Fruit fly (Drosophila melanogaster) whole organism, embryonic: ENCODE results near the gene Fibp.

Experiments
- Adf1 ChIP-seq: fragments of 200-800 bp; sonication (Bioruptor generic); IDR thresholded peaks from 2 replicates; pipeline ENCODE4 v1.3.6; 2022; ENCODE audit warnings: missing biosample characterization, missing genetic modification characterization
- Awh ChIP-seq: fragments of 200-800 bp; sonication (Bioruptor generic); IDR thresholded peaks from 2 replicates; pipeline ENCODE4, ENCODE4 v1.3.6; 2022; ENCODE audit warnings: missing biosample characterization, missing genetic modification characterization
- B-H2 ChIP-seq: fragments of 200-800 bp; sonication (Bioruptor generic); optimal IDR thresholded peaks from 2 replicates; lab custom pipeline; 2018; ENCODE audit warnings: missing biosample characterization, mild to moderate bottlenecking, missing genetic modification characterization
- Bteb2 ChIP-seq: fragments of 200-800 bp; sonication (Bioruptor generic); optimal IDR thresholded peaks from 2 replicates; lab custom pipeline; 2016; ENCODE audit warnings: missing biosample characterization, missing genetic modification characterization
- CG10431 ChIP-seq: fragments of 200-800 bp; sonication (Bioruptor generic); optimal IDR thresholded peaks from 3 replicates; lab custom pipeline; 2018; ENCODE audit warnings: missing biosample characterization, mild to moderate bottlenecking, missing genetic modification characterization
- CG11247 ChIP-seq: fragments of 200-800 bp; sonication (Bioruptor generic); IDR thresholded peaks from 2 replicates; pipeline ENCODE4 v1.3.6; 2022; ENCODE audit warnings: missing biosample characterization, missing genetic modification characterization
- CG11456 ChIP-seq: fragments of 200-800 bp; sonication (Bioruptor generic); IDR thresholded peaks from 3 replicates; pipeline ENCODE4 v1.3.6; 2022; ENCODE audit warnings: missing biosample characterization, missing genetic modification characterization
- CG12155 ChIP-seq: fragments of 200-800 bp; sonication (Bioruptor generic); optimal IDR thresholded peaks from 3 replicates; lab custom pipeline; 2016; ENCODE audit warnings: missing biosample characterization, missing genetic modification characterization
- CG13624 ChIP-seq: fragments of 200-800 bp; sonication (Bioruptor generic); optimal IDR thresholded peaks from 2 replicates; lab custom pipeline; 2016; ENCODE audit warnings: missing biosample characterization, missing genetic modification characterization
- CG14014 ChIP-seq: fragments of 200-800 bp; sonication (Bioruptor generic); IDR thresholded peaks from 2 replicates; pipeline ENCODE4 v1.3.6; 2022; ENCODE audit warnings: missing biosample characterization, missing genetic modification characterization
- CG16815 ChIP-seq: fragments of 200-800 bp; sonication (Bioruptor generic); optimal IDR thresholded peaks from 3 replicates; lab custom pipeline; 2017; ENCODE audit warnings: missing biosample characterization, mild to moderate bottlenecking, missing genetic modification characterization
- CG18011 ChIP-seq: fragments of 200-800 bp; sonication (Bioruptor generic); optimal IDR thresholded peaks from 2 replicates; lab custom pipeline; 2017; ENCODE audit warnings: missing biosample characterization, missing genetic modification characterization, mild to moderate bottlenecking, moderate library complexity, missing genotype
- CG18619 ChIP-seq: fragments of 200-800 bp; sonication (Bioruptor generic); optimal IDR thresholded peaks from 3 replicates; lab custom pipeline; 2017; ENCODE audit warnings: missing biosample characterization, mild to moderate bottlenecking, missing genetic modification characterization
- CG31365 ChIP-seq: fragments of 200-800 bp; sonication (Bioruptor generic); optimal IDR thresholded peaks from 2 replicates; lab custom pipeline; 2018; ENCODE audit warnings: missing biosample characterization, mild to moderate bottlenecking, missing genetic modification characterization
- CG32532 ChIP-seq: fragments of 200-800 bp; sonication (Bioruptor generic); IDR thresholded peaks from 2 replicates; pipeline ENCODE4 v1.3.6; 2022; ENCODE audit warnings: missing biosample characterization, missing genetic modification characterization
- CG3407 ChIP-seq: fragments of 200-800 bp; sonication (Bioruptor generic); optimal IDR thresholded peaks from 2 replicates; lab custom pipeline; 2018; ENCODE audit warnings: missing biosample characterization, mild to moderate bottlenecking, missing genetic modification characterization
- CG3726 ChIP-seq: fragments of 200-800 bp; sonication (Bioruptor generic); IDR thresholded peaks from 3 replicates; pipeline ENCODE4, ENCODE4 v1.3.6; 2022; ENCODE audit warnings: missing biosample characterization, missing genetic modification characterization
- CG4328 ChIP-seq: fragments of 200-800 bp; sonication (Bioruptor generic); optimal IDR thresholded peaks from 3 replicates; lab custom pipeline; 2017; ENCODE audit warnings: missing biosample characterization, missing genetic modification reagents, missing genetic modification characterization
- CG5245 ChIP-seq: fragments of 200-800 bp; sonication (Bioruptor generic); optimal IDR thresholded peaks from 3 replicates; lab custom pipeline; 2016; ENCODE audit warnings: missing biosample characterization, missing genetic modification characterization
- CG7786 ChIP-seq: fragments of 200-800 bp; sonication (Bioruptor generic); optimal IDR thresholded peaks from 2 replicates; lab custom pipeline; 2016; ENCODE audit warnings: missing biosample characterization, missing genetic modification characterization
- CG7839 ChIP-seq: fragments of 200-800 bp; sonication (Bioruptor generic); optimal IDR thresholded peaks from 3 replicates; lab custom pipeline; 2018; ENCODE audit warnings: missing biosample characterization, mild to moderate bottlenecking, missing genetic modification characterization, moderate library complexity
- CG8359 ChIP-seq: fragments of 200-800 bp; sonication (Bioruptor generic); optimal IDR thresholded peaks from 2 replicates; lab custom pipeline; 2017; ENCODE audit warnings: missing biosample characterization, mild to moderate bottlenecking, missing genetic modification characterization, borderline replicate concordance
- CG8924 ChIP-seq: fragments of 200-800 bp; optimal IDR thresholded peaks from 3 replicates; lab custom pipeline; 2019; ENCODE audit warnings: missing biosample characterization, mild to moderate bottlenecking, missing genetic modification characterization, moderate library complexity
- CTCF ChIP-seq: fragments of 200-800 bp; sonication (Bioruptor generic); optimal IDR thresholded peaks from 2 replicates; lab custom pipeline; 2017; ENCODE audit warnings: missing biosample characterization, mild to moderate bottlenecking, missing genetic modification characterization, moderate library complexity
- Drgx ChIP-seq: fragments of 200-800 bp; sonication (Bioruptor generic); IDR thresholded peaks from 2 replicates; pipeline ENCODE4 v1.3.6; 2022; ENCODE audit warnings: missing biosample characterization, missing genetic modification characterization
- Hr39 ChIP-seq: fragments of >200 bp; optimal IDR thresholded peaks from 2 replicates; lab custom pipeline; 2017
- Lpt ChIP-seq: fragments of >200 bp; optimal IDR thresholded peaks from 2 replicates; lab custom pipeline; 2018; ENCODE audit warnings: missing biosample characterization, missing genetic modification characterization
- Spps ChIP-seq: fragments of 200-800 bp; sonication (Bioruptor generic); optimal IDR thresholded peaks from 2 replicates; lab custom pipeline; 2018; ENCODE audit warnings: missing biosample characterization, mild to moderate bottlenecking, missing genetic modification characterization
- ab ChIP-seq: fragments of 200-800 bp; sonication (Bioruptor generic); optimal IDR thresholded peaks from 2 replicates; lab custom pipeline; 2016; ENCODE audit warnings: missing biosample characterization, missing genetic modification characterization
- ac ChIP-seq: fragments of 200-800 bp; sonication (Bioruptor generic); optimal IDR thresholded peaks from 3 replicates; lab custom pipeline; 2017; ENCODE audit warnings: missing biosample characterization, mild to moderate bottlenecking, missing genetic modification characterization
- ara ChIP-seq: fragments of 200-800 bp; sonication (Bioruptor generic); IDR thresholded peaks from 2 replicates; pipeline ENCODE4 v1.3.6; 2022; ENCODE audit warnings: missing biosample characterization, missing genetic modification characterization
- ash1 ChIP-seq: fragments of 200-800 bp; sonication (Bioruptor generic); optimal IDR thresholded peaks from 2 replicates; lab custom pipeline; 2018; ENCODE audit warnings: missing biosample characterization, mild to moderate bottlenecking, missing genetic modification characterization
- cas ChIP-seq: fragments of 200-800 bp; sonication (Bioruptor generic); IDR thresholded peaks from 2 replicates; pipeline ENCODE4 v1.3.6; 2022; ENCODE audit warnings: missing biosample characterization, missing genetic modification characterization
- chif ChIP-seq, 2 experiments: fragments of 200-800 bp; sonication (Bioruptor generic); optimal IDR thresholded peaks; 3 replicates each; lab custom pipeline; 2016; ENCODE audit warnings: missing biosample characterization in 2 of 2, missing genetic modification characterization in 2 of 2
- dm ChIP-seq: fragments of 200-800 bp; sonication (Bioruptor generic); optimal IDR thresholded peaks from 3 replicates; lab custom pipeline; 2016; ENCODE audit warnings: missing biosample characterization, missing genetic modification characterization
- fd102C ChIP-seq: fragments of 200-800 bp; sonication (Bioruptor generic); optimal IDR thresholded peaks from 2 replicates; lab custom pipeline; 2018; ENCODE audit warnings: missing biosample characterization, mild to moderate bottlenecking, missing genetic modification characterization, moderate library complexity
- fru ChIP-seq: fragments of >200 bp; optimal IDR thresholded peaks from 2 replicates; lab custom pipeline; 2017
- ind ChIP-seq: fragments of 200-800 bp; sonication (Bioruptor generic); optimal IDR thresholded peaks from 3 replicates; lab custom pipeline; 2016; ENCODE audit warnings: missing biosample characterization, missing genetic modification characterization
- jigr1 ChIP-seq: fragments of 200-800 bp; sonication (Bioruptor generic); IDR thresholded peaks from 3 replicates; pipeline ENCODE4 v1.3.6; 2022; ENCODE audit warnings: missing biosample characterization, missing genetic modification characterization
- jing ChIP-seq: fragments of 200-800 bp; sonication (Bioruptor generic); optimal IDR thresholded peaks from 2 replicates; lab custom pipeline; 2018; ENCODE audit warnings: missing biosample characterization, mild to moderate bottlenecking, missing genetic modification characterization
- knrl ChIP-seq: fragments of 200-800 bp; sonication (Bioruptor generic); IDR thresholded peaks from 3 replicates; pipeline ENCODE4 v1.3.6; 2022; ENCODE audit warnings: missing biosample characterization, missing genetic modification characterization; ENCODE audit not compliant: partially characterized antibody
- mld ChIP-seq: fragments of 200-800 bp; sonication (Bioruptor generic); IDR thresholded peaks from 3 replicates; pipeline ENCODE4 v1.3.6; 2022; ENCODE audit warnings: missing biosample characterization, missing genetic modification characterization; ENCODE audit not compliant: partially characterized antibody
- org-1 ChIP-seq: fragments of 200-800 bp; sonication (Bioruptor generic); optimal IDR thresholded peaks from 2 replicates; lab custom pipeline; 2017; ENCODE audit warnings: missing biosample characterization, missing genetic modification characterization
- pros ChIP-seq: fragments of 200-800 bp; sonication (Bioruptor generic); optimal IDR thresholded peaks from 3 replicates; lab custom pipeline; 2019; ENCODE audit warnings: missing biosample characterization, mild to moderate bottlenecking, missing genetic modification characterization, moderate library complexity
- run ChIP-seq: fragments of 200-800 bp; sonication (Bioruptor generic); optimal IDR thresholded peaks from 3 replicates; lab custom pipeline; 2018; ENCODE audit warnings: missing biosample characterization, mild to moderate bottlenecking, missing genetic modification characterization
- sc ChIP-seq, 3 experiments: fragments of >200 bp in 2 of 3; fragments of 200-800 bp in 1 of 3; sonication (Bioruptor generic) in 1 of 3; optimal IDR thresholded peaks; 2 replicates in 2 of 3; 3 replicates in 1 of 3; lab custom pipeline; 2017; ENCODE audit warnings: mild to moderate bottlenecking in 1 of 3, missing biosample characterization in 1 of 3, missing genetic modification characterization in 1 of 3, missing genetic modification reagents in 1 of 3
- sisA ChIP-seq: fragments of 200-800 bp; sonication (Bioruptor generic); IDR thresholded peaks from 2 replicates; pipeline ENCODE4 v1.3.6; 2022; ENCODE audit warnings: missing biosample characterization, missing genetic modification characterization
- slbo ChIP-seq: fragments of 200-800 bp; sonication (Bioruptor generic); IDR thresholded peaks from 2 replicates; pipeline ENCODE4 v1.3.6; 2022; ENCODE audit warnings: missing biosample characterization, missing genetic modification characterization
- tx ChIP-seq: fragments of 200-800 bp; sonication (Bioruptor generic); optimal IDR thresholded peaks from 2 replicates; lab custom pipeline; 2016; ENCODE audit warnings: missing biosample characterization, missing genetic modification characterization
- vfl ChIP-seq: fragments of 200-800 bp; sonication (Bioruptor generic); optimal IDR thresholded peaks from 2 replicates; lab custom pipeline; 2016; ENCODE audit warnings: missing biosample characterization, missing genetic modification characterization
- vnd ChIP-seq: fragments of 200-800 bp; sonication (Bioruptor generic); IDR thresholded peaks from 3 replicates; pipeline ENCODE4 v1.3.6; 2022; ENCODE audit warnings: missing biosample characterization, missing genetic modification characterization; ENCODE audit not compliant: partially characterized antibody

Fibp gene

DNA sequence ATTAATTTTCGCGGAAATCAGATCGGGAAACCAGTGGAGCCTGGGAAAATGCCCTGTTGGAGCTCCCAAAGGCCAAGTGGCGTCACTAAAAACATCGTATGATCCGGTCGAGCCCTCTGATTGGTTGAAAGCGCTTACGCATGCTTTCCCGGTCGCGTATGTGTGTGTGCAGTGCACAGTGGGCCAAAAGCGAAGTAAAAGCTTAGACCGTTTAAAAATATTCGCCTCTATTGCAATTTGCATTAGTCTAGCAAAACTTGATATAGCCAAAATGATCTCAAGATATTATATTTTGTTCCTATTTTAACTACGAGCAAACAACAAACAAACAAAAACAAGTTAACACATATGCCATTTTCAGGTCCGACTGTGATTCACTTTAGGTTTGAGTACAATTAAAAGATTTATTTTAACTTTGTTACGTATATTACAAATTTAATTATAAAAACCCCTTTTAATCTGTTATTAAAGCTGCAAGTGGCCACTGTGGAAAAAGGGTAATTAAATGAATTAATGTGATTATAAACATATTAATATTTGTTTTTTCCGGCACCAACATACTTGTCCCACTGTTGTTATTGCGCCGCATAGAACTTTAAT is 23.5 kb downstream of the Fibp start (continued):
- peak; percentile 74 for TF ChIP-seq CG18011 (GFP tag; lab: Kevin White, UChicago)
- no peak for TF ChIP-seq knrl
- peak; percentile 44 for TF ChIP-seq CG5245 (GFP tag; lab: Kevin White, UChicago)
- TF ChIP-seq Adf1 (GFP tag; lab: Robert Waterston, UW): peak; percentile 56
- peak; percentile 52 for TF ChIP-seq Spps
- TF ChIP-seq dm (GFP tag; lab: Kevin White, UChicago): peak; percentile 57
- peak; percentile 51 for TF ChIP-seq pros (GFP tag; lab: Kevin White, UChicago)
- peak; percentile 78 for TF ChIP-seq Drgx
- TF ChIP-seq Bteb2 (GFP tag; lab: Kevin White, UChicago): peak; percentile 74
- no peak for TF ChIP-seq fru (lab: Kevin White, UChicago)
- peak; percentile 73 for TF ChIP-seq CG14014 (GFP tag; lab: Robert Waterston, UW)
- peak; percentile 71 for TF ChIP-seq B-H2 (GFP tag; lab: Kevin White, UChicago)
- TF ChIP-seq mld: no peak
- TF ChIP-seq ind (GFP tag; lab: Kevin White, UChicago): peak; percentile 81
- TF ChIP-seq ac (GFP tag; lab: Kevin White, UChicago): peak; percentile 22
- peak; percentile 73 for TF ChIP-seq CG3407 (GFP tag; lab: Kevin White, UChicago)
- peak; percentile 68 for TF ChIP-seq tx (GFP tag; lab: Kevin White, UChicago)
- peak; percentile 64 for TF ChIP-seq vfl (GFP tag; lab: Kevin White, UChicago)
- peak; percentile 64 for TF ChIP-seq ab (GFP tag; lab: Kevin White, UChicago)
- peak; percentile 93 for TF ChIP-seq CG4328 (GFP tag; lab: Kevin White, UChicago)
- peak; percentile 86 for TF ChIP-seq CG8924 (tag; lab: Kevin White, UChicago)
- peak; percentile 85 for TF ChIP-seq org-1 (GFP tag; lab: Kevin White, UChicago)
- peak; percentile 36 for TF ChIP-seq CG8359
- peak; percentile 66 for TF ChIP-seq CG12155 (GFP tag; lab: Kevin White, UChicago)
- peak; percentile 68 for TF ChIP-seq Awh (GFP tag; lab: Robert Waterston, UW)
- no peak for TF ChIP-seq sc (optimal IDR thresholded peaks at IDR 0.05; lab: Kevin White, UChicago)
- TF ChIP-seq sc (GFP tag; optimal IDR thresholded peaks at IDR 0.05; lab: Kevin White, UChicago): peak; percentile 63
- peak; percentile 40; the same call in 2 of the 3 replicates for TF ChIP-seq CG11456 (GFP tag; lab: Robert Waterston, UW)
- peak; percentile 67 for TF ChIP-seq jing
- no peak for TF ChIP-seq fd102C (GFP tag; lab: Kevin White, UChicago)
- TF ChIP-seq CG18619 (GFP tag; lab: Kevin White, UChicago): peak; percentile 90
- TF ChIP-seq vnd: peak; percentile 52; the same call in 1 of the 3 replicates
- peak; percentile 68 for TF ChIP-seq sisA (GFP tag; lab: Robert Waterston, UW)
- peak; percentile 81 for TF ChIP-seq CG7786 (GFP tag; lab: Kevin White, UChicago)
- peak; percentile 82 for TF ChIP-seq slbo (GFP tag; lab: Robert Waterston, UW)
- TF ChIP-seq ash1 (GFP tag; lab: Kevin White, UChicago): no peak
- no peak for TF ChIP-seq Lpt (GFP tag; lab: Kevin White, UChicago)
- peak; percentile 83 for TF ChIP-seq CG32532 (GFP tag; lab: Robert Waterston, UW)
- TF ChIP-seq CG7839 (tag; lab: Kevin White, UChicago): peak; percentile 91
- TF ChIP-seq CTCF (GFP tag; lab: Kevin White, UChicago): no peak
- peak; percentile 85 for TF ChIP-seq CG13624
- 0 out of 3 replicates have a peak, but pooled peaks have one; percentile 28 for TF ChIP-seq jigr1 (GFP tag; lab: Robert Waterston, UW)
- peak; percentile 73 for TF ChIP-seq run (tag; lab: Kevin White, UChicago)
- peak; percentile 72 for TF ChIP-seq CG16815 (GFP tag; lab: Kevin White, UChicago)
- no peak for TF ChIP-seq CG3726
- no peak for TF ChIP-seq Hr39
- peak; percentile 69 to 74 for TF ChIP-seq chif (GFP tag; optimal IDR thresholded peaks at IDR 0.05; lab: Kevin White, UChicago)
- peak; percentile 54; the same call in 1 of the 2 replicates for TF ChIP-seq ara (GFP tag; lab: Robert Waterston, UW)
- 0 out of 2 replicates have a peak, but pooled peaks have one; percentile 31 for TF ChIP-seq cas (GFP tag; lab: Robert Waterston, UW)
- peak; percentile 57 for TF ChIP-seq CG11247
- no peak for TF ChIP-seq CG31365
- TF ChIP-seq CG10431: peak; percentile 72
